Fruit fly (Drosophila melanogaster) whole organism, embryonic: ENCODE results near the gene Eip93F.

Source experiments
- Atf-2 ChIP-seq: fragments of 200-800 bp; sonication (Bioruptor generic); optimal IDR thresholded peaks from 2 replicates; lab custom pipeline; 2016; ENCODE audit warnings: missing biosample characterization, missing genetic modification characterization
- CG10431 ChIP-seq: fragments of 200-800 bp; sonication (Bioruptor generic); optimal IDR thresholded peaks from 3 replicates; lab custom pipeline; 2018; ENCODE audit warnings: missing biosample characterization, mild to moderate bottlenecking, missing genetic modification characterization
- CG11696 ChIP-seq: fragments of 200-800 bp; sonication (Bioruptor generic); IDR thresholded peaks from 2 replicates; pipeline ENCODE4 v1.3.6; 2022; ENCODE audit warnings: missing biosample characterization, missing genetic modification characterization
- CG12071 ChIP-seq: fragments of 200-800 bp; sonication (Bioruptor generic); optimal IDR thresholded peaks from 3 replicates; lab custom pipeline; 2018; ENCODE audit warnings: missing biosample characterization, mild to moderate bottlenecking, missing genetic modification characterization
- CG12391 ChIP-seq: fragments of 200-800 bp; sonication (Bioruptor generic); optimal IDR thresholded peaks from 3 replicates; lab custom pipeline; 2018; ENCODE audit warnings: missing biosample characterization, mild to moderate bottlenecking, missing genetic modification characterization, moderate library complexity
- CG17328 ChIP-seq: fragments of 200-800 bp; sonication (Bioruptor generic); IDR thresholded peaks from 2 replicates; pipeline ENCODE4 v1.3.6; 2022; ENCODE audit warnings: missing biosample characterization, missing genetic modification characterization
- CG17912 ChIP-seq: fragments of 200-800 bp; sonication (Bioruptor generic); optimal IDR thresholded peaks from 2 replicates; lab custom pipeline; 2018; ENCODE audit warnings: missing biosample characterization, mild to moderate bottlenecking, missing genetic modification characterization
- CG18764 ChIP-seq: fragments of 200-800 bp; sonication (Bioruptor generic); optimal IDR thresholded peaks from 3 replicates; lab custom pipeline; 2016; ENCODE audit warnings: missing biosample characterization, missing genetic modification characterization
- CG2875 ChIP-seq: fragments of 200-800 bp; sonication (Bioruptor generic); optimal IDR thresholded peaks from 2 replicates; lab custom pipeline; 2017; ENCODE audit warnings: missing biosample characterization, mild to moderate bottlenecking, missing genetic modification characterization, missing genetic modification reagents
- CG34422 ChIP-seq: fragments of 200-800 bp; sonication (Bioruptor generic); IDR thresholded peaks from 3 replicates; pipeline ENCODE4 v1.3.6; 2022; ENCODE audit warnings: missing biosample characterization, missing genetic modification characterization
- CG3726 ChIP-seq: fragments of 200-800 bp; sonication (Bioruptor generic); IDR thresholded peaks from 3 replicates; pipeline ENCODE4, ENCODE4 v1.3.6; 2022; ENCODE audit warnings: missing biosample characterization, missing genetic modification characterization
- CG4730 ChIP-seq: fragments of 200-800 bp; sonication (Bioruptor generic); IDR thresholded peaks from 2 replicates; pipeline ENCODE4 v1.3.6; 2022; ENCODE audit warnings: missing biosample characterization, missing genetic modification characterization
- CG4820 ChIP-seq: fragments of 200-800 bp; sonication (Bioruptor generic); optimal IDR thresholded peaks from 3 replicates; lab custom pipeline; 2016; ENCODE audit warnings: missing biosample characterization, missing genetic modification characterization
- CG8359 ChIP-seq: fragments of 200-800 bp; sonication (Bioruptor generic); optimal IDR thresholded peaks from 2 replicates; lab custom pipeline; 2017; ENCODE audit warnings: missing biosample characterization, mild to moderate bottlenecking, missing genetic modification characterization, borderline replicate concordance
- CG8388 ChIP-seq: fragments of 200-800 bp; sonication (Bioruptor generic); optimal IDR thresholded peaks from 2 replicates; lab custom pipeline; 2019; ENCODE audit warnings: missing biosample characterization, mild to moderate bottlenecking, missing genetic modification characterization, moderate library complexity
- CG8478 ChIP-seq: fragments of >200 bp; optimal IDR thresholded peaks from 2 replicates; lab custom pipeline; 2018
- Chrac-16 ChIP-seq: fragments of 200-800 bp; sonication (Bioruptor generic); optimal IDR thresholded peaks from 3 replicates; lab custom pipeline; 2016; ENCODE audit warnings: missing biosample characterization, missing genetic modification characterization
- CkIIα-i1 ChIP-seq: fragments of 200-800 bp; sonication (Bioruptor generic); IDR thresholded peaks from 2 replicates; pipeline ENCODE4 v1.3.6; 2022; ENCODE audit warnings: missing biosample characterization, missing genetic modification characterization
- Dip3 ChIP-seq: fragments of 200-800 bp; sonication (Bioruptor generic); optimal IDR thresholded peaks from 3 replicates; lab custom pipeline; 2016; ENCODE audit warnings: missing biosample characterization, missing genetic modification characterization
- Hr51 ChIP-seq, 2 experiments: fragments of 200-800 bp; sonication (Bioruptor generic); optimal IDR thresholded peaks; 2 replicates in 1 of 2; 3 replicates in 1 of 2; lab custom pipeline; 2016 to 2018; ENCODE audit warnings: missing biosample characterization in 2 of 2, missing genetic modification characterization in 2 of 2, mild to moderate bottlenecking in 1 of 2, moderate library complexity in 1 of 2
- Lhr ChIP-seq: fragments of 200-800 bp; sonication (Bioruptor generic); optimal IDR thresholded peaks from 3 replicates; lab custom pipeline; 2017; ENCODE audit warnings: mild to moderate bottlenecking, missing biosample characterization, missing genetic modification reagents, missing genetic modification characterization
- Max ChIP-seq: fragments of 200-800 bp; sonication (Bioruptor generic); optimal IDR thresholded peaks from 2 replicates; lab custom pipeline; 2016; ENCODE audit warnings: missing biosample characterization, mild to moderate bottlenecking, missing genetic modification characterization
- NFAT ChIP-seq: fragments of 200-800 bp; sonication (Bioruptor generic); IDR thresholded peaks from 2 replicates; pipeline ENCODE4 v1.3.6; 2022; ENCODE audit warnings: missing biosample characterization, missing genetic modification characterization
- Nf-YA ChIP-seq: fragments of 200-800 bp; sonication (Bioruptor generic); IDR thresholded peaks from 2 replicates; pipeline ENCODE4 v1.3.6; 2022; ENCODE audit warnings: missing biosample characterization, missing genetic modification characterization
- Nf-YC ChIP-seq: fragments of 200-800 bp; optimal IDR thresholded peaks from 3 replicates; lab custom pipeline; 2019; ENCODE audit warnings: missing biosample characterization, mild to moderate bottlenecking, missing genetic modification characterization, moderate library complexity
- Ptx1 ChIP-seq: fragments of 200-800 bp; sonication (Bioruptor generic); IDR thresholded peaks from 2 replicates; pipeline ENCODE4 v1.3.6; 2022; ENCODE audit warnings: missing biosample characterization, missing genetic modification characterization
- Sox100B ChIP-seq: fragments of 200-800 bp; sonication (Bioruptor generic); optimal IDR thresholded peaks from 3 replicates; lab custom pipeline; 2018; ENCODE audit warnings: missing biosample characterization, mild to moderate bottlenecking, missing genetic modification characterization
- Spps ChIP-seq: fragments of 200-800 bp; sonication (Bioruptor generic); optimal IDR thresholded peaks from 2 replicates; lab custom pipeline; 2018; ENCODE audit warnings: missing biosample characterization, mild to moderate bottlenecking, missing genetic modification characterization
- ac ChIP-seq: fragments of 200-800 bp; sonication (Bioruptor generic); optimal IDR thresholded peaks from 3 replicates; lab custom pipeline; 2017; ENCODE audit warnings: missing biosample characterization, mild to moderate bottlenecking, missing genetic modification characterization
- ara ChIP-seq: fragments of 200-800 bp; sonication (Bioruptor generic); IDR thresholded peaks from 2 replicates; pipeline ENCODE4 v1.3.6; 2022; ENCODE audit warnings: missing biosample characterization, missing genetic modification characterization
- ase ChIP-seq: fragments of 200-800 bp; sonication (Bioruptor generic); IDR thresholded peaks from 3 replicates; pipeline ENCODE4 v1.3.6; 2022; ENCODE audit warnings: missing biosample characterization, missing genetic modification characterization
- bab2 ChIP-seq: fragments of 200-800 bp; sonication (Bioruptor generic); optimal IDR thresholded peaks from 2 replicates; lab custom pipeline; 2016; ENCODE audit warnings: missing biosample characterization, missing genetic modification characterization
- ci ChIP-seq: fragments of 200-800 bp; sonication (Bioruptor generic); IDR thresholded peaks from 3 replicates; pipeline ENCODE4 v1.3.6; 2022; ENCODE audit warnings: missing biosample characterization, missing genetic modification characterization
- disco-r ChIP-seq: fragments of 200-800 bp; sonication (Bioruptor generic); optimal IDR thresholded peaks from 2 replicates; lab custom pipeline; 2016; ENCODE audit warnings: missing biosample characterization, missing genetic modification characterization
- dpn ChIP-seq, 2 experiments: fragments of 200-800 bp; sonication (Bioruptor generic); optimal IDR thresholded peaks; 3 replicates each; lab custom pipeline; 2016; ENCODE audit warnings: missing biosample characterization in 2 of 2, missing genetic modification characterization in 2 of 2
- dysf ChIP-seq: fragments of 200-800 bp; sonication (Bioruptor generic); IDR thresholded peaks from 3 replicates; pipeline ENCODE4 v1.3.6; 2022; ENCODE audit warnings: missing biosample characterization, missing genetic modification characterization
- fd96Cb ChIP-seq: fragments of 200-800 bp; sonication (Bioruptor generic); optimal IDR thresholded peaks from 2 replicates; lab custom pipeline; 2018; ENCODE audit warnings: missing biosample characterization, mild to moderate bottlenecking, missing genetic modification characterization, moderate library complexity
- gce ChIP-seq: fragments of 200-800 bp; sonication (Bioruptor generic); IDR thresholded peaks from 3 replicates; pipeline ENCODE4 v1.3.6; 2022; ENCODE audit warnings: missing biosample characterization, missing genetic modification characterization
- gsb ChIP-seq: fragments of 200-800 bp; sonication (Bioruptor generic); IDR thresholded peaks from 2 replicates; pipeline ENCODE4 v1.3.6; 2022; ENCODE audit warnings: missing biosample characterization, missing genetic modification characterization
- her ChIP-seq: fragments of 200-800 bp; sonication (Bioruptor generic); optimal IDR thresholded peaks from 2 replicates; lab custom pipeline; 2016; ENCODE audit warnings: missing biosample characterization, missing genetic modification characterization
- hth ChIP-seq: fragments of >200 bp; optimal IDR thresholded peaks from 2 replicates; lab custom pipeline; 2017; ENCODE audit warnings: inconsistent platforms
- ken ChIP-seq: fragments of 200-800 bp; sonication (Bioruptor generic); IDR thresholded peaks from 3 replicates; pipeline ENCODE4 v1.3.6; 2022; ENCODE audit warnings: missing biosample characterization, missing genetic modification characterization
- klu ChIP-seq: fragments of 200-800 bp; sonication (Bioruptor generic); IDR thresholded peaks from 2 replicates; pipeline ENCODE4 v1.3.6; 2022; ENCODE audit warnings: missing biosample characterization, missing genetic modification characterization
- lola ChIP-seq, 3 experiments: fragments of >200 bp in 2 of 3; fragments of 200-800 bp in 1 of 3; sonication (Bioruptor generic) in 1 of 3; optimal IDR thresholded peaks; 2 replicates each; lab custom pipeline; 2017 to 2019; ENCODE audit warnings: missing biosample characterization in 3 of 3, missing genetic modification characterization in 3 of 3, mild to moderate bottlenecking in 1 of 3, moderate library complexity in 1 of 3
- maf-S ChIP-seq: fragments of 200-800 bp; sonication (Bioruptor generic); optimal IDR thresholded peaks from 2 replicates; lab custom pipeline; 2016; ENCODE audit warnings: missing biosample characterization, missing genetic modification characterization
- psq ChIP-seq: fragments of 200-800 bp; sonication (Bioruptor generic); optimal IDR thresholded peaks from 2 replicates; lab custom pipeline; 2017; ENCODE audit warnings: missing biosample characterization, missing genetic modification characterization
- ranshi ChIP-seq: fragments of 200-800 bp; sonication (Bioruptor generic); IDR thresholded peaks from 2 replicates; pipeline ENCODE4 v1.3.6; 2022; ENCODE audit warnings: missing biosample characterization, missing genetic modification characterization
- run ChIP-seq: fragments of 200-800 bp; sonication (Bioruptor generic); optimal IDR thresholded peaks from 3 replicates; lab custom pipeline; 2018; ENCODE audit warnings: missing biosample characterization, mild to moderate bottlenecking, missing genetic modification characterization
- sd ChIP-seq: fragments of 200-800 bp; sonication (Bioruptor generic); optimal IDR thresholded peaks from 3 replicates; lab custom pipeline; 2018; ENCODE audit warnings: missing biosample characterization, mild to moderate bottlenecking, missing genetic modification characterization, moderate library complexity
- stwl ChIP-seq: fragments of 200-800 bp; sonication (Bioruptor generic); optimal IDR thresholded peaks from 3 replicates; lab custom pipeline; 2018; ENCODE audit warnings: missing biosample characterization, mild to moderate bottlenecking, missing genetic modification characterization, moderate library complexity
- trem ChIP-seq: fragments of 200-800 bp; optimal IDR thresholded peaks from 3 replicates; lab custom pipeline; 2019; ENCODE audit warnings: missing biosample characterization, mild to moderate bottlenecking, missing genetic modification characterization, moderate library complexity
- trh ChIP-seq: fragments of 200-800 bp; sonication (Bioruptor generic); optimal IDR thresholded peaks from 2 replicates; lab custom pipeline; 2016; ENCODE audit warnings: missing biosample characterization, missing genetic modification characterization

The Eip93F gene

DNA sequence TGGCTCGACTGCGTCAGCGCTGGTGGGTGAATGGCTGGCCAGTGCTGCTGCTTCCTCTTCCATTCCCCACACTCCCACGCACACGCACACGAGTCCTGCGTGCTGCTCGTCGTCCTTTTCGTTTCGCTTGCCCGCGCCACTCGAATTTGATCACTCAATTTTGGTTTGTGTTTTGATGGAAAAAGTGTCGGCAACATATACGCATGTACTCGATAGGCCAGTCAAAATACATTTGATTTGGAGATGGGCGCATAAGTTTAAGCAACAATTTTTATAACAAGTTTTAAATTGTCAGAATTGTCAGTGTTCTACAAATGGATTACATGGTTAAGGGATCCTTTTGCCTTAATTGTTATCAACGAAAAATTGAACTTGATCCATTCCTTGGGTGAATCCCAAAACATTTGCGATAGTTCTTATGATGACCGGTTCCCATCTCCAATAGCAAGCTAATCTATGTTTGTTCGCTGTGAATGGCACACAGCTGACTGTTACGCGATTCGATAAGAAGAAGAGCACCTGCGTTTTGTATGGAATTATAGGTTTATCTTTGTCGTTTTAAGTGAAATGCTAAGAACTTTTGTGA is 74.2 kb downstream of the Eip93F start, which contains the start of the genes Mitofilin and mRpL35 (continued):
- TF ChIP-seq CG12391 (tag; lab: Kevin White, UChicago) (peak; percentile 41), ci (no peak), CG8388 (GFP tag; lab: Kevin White, UChicago) (no peak), maf-S (GFP tag; lab: Kevin White, UChicago) (peak; percentile 31), Spps (tag; lab: Kevin White, UChicago) (no peak), Max (GFP tag; lab: Kevin White, UChicago) (peak; percentile 42), ara (no peak), trh (GFP tag; lab: Kevin White, UChicago) (no peak), gsb (GFP tag; lab: Robert Waterston, UW) (no peak), gce (GFP tag; lab: Robert Waterston, UW) (no peak), Dip3 (peak; percentile 62), her (GFP tag; lab: Kevin White, UChicago) (no peak), ase (GFP tag; lab: Robert Waterston, UW) (no peak), Chrac-16 (GFP tag; lab: Kevin White, UChicago) (peak; percentile 35), Atf-2 (peak; percentile 50), Nf-YA (GFP tag; lab: Robert Waterston, UW) (no peak), CkIIα-i1 (GFP tag; lab: Robert Waterston, UW) (no peak), hth (no peak), disco-r (no peak), CG3726 (no peak), Hr51 (GFP tag; optimal IDR thresholded peaks at IDR 0.05; lab: Kevin White, UChicago) (peak in 1 of 2 experiments; percentile 29), stwl (tag; lab: Kevin White, UChicago) (peak; percentile 41), Ptx1 (GFP tag; lab: Robert Waterston, UW) (0 out of 2 replicates have a peak, but pooled peaks have one; percentile 36), Sox100B (no peak), CG2875 (GFP tag; lab: Kevin White, UChicago) (no peak), CG17328 (GFP tag; lab: Robert Waterston, UW) (no peak), klu (GFP tag; lab: Robert Waterston, UW) (peak; percentile 52), dpn (GFP tag; optimal IDR thresholded peaks at IDR 0.05; lab: Kevin White, UChicago) (peak; percentile 37 to 69), trem (tag; lab: Kevin White, UChicago) (peak; percentile 6), dysf (GFP tag; lab: Robert Waterston, UW) (peak; percentile 23; the same call in 1 of the 3 replicates), CG8478 (lab: Kevin White, UChicago) (no peak), CG4730 (no peak), ac (GFP tag; lab: Kevin White, UChicago) (no peak), CG17912 (GFP tag; lab: Kevin White, UChicago) (no peak), fd96Cb (tag; lab: Kevin White, UChicago) (no peak), bab2 (GFP tag; lab: Kevin White, UChicago) (no peak), CG34422 (GFP tag; lab: Robert Waterston, UW) (no peak), NFAT (GFP tag; lab: Robert Waterston, UW) (peak; percentile 46; the same call in 1 of the 2 replicates), lola (GFP tag; optimal IDR thresholded peaks at IDR 0.05; lab: Kevin White, UChicago) (peak in 1 of 3 experiments; percentile 53), CG4820 (GFP tag; lab: Kevin White, UChicago) (peak; percentile 6), CG10431 (GFP tag; lab: Kevin White, UChicago) (no peak), CG8359 (GFP tag; lab: Kevin White, UChicago) (no peak), CG11696 (GFP tag; lab: Robert Waterston, UW) (no peak), ken (GFP tag; lab: Robert Waterston, UW) (no peak), Lhr (GFP tag; lab: Kevin White, UChicago) (peak; percentile 30), Nf-YC (peak; percentile 48), ranshi (GFP tag; lab: Robert Waterston, UW) (no peak), CG18764 (GFP tag; lab: Kevin White, UChicago) (no peak), sd (tag; lab: Kevin White, UChicago) (no peak), run (tag; lab: Kevin White, UChicago) (no peak), psq (GFP tag; lab: Kevin White, UChicago) (no peak), CG12071 (GFP tag; lab: Kevin White, UChicago) (no peak)
